Worm (Caenorhabditis elegans): Measurements from ENCODE around the gene F49F1.2.

Gene F49F1.2

DNA sequence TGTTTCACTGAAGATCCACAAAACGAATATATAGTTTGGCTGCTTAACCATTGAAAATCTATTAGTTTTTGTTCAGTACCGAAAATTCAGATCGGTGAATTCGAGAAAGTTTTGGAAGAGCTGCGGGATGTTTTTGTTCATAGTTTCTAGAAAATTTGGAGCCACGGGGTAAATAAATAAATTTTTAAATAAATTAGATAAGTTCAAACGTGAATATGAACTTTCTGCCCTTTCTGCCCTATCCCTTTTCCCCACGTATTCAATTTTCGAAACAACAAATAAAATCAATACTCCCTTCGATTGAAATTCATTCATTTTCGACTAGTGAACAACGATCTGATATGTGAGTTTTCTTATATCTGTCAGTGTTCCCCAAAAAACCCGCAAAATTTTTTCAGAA is 46.4 kb downstream of the F49F1.2 start, which contains the start of gene scrm-5:
scrm-5 (plus strand) TSS at position 301 of the 400 bp plus-strand sequence.
- TF ChIP-seq unc-55 (GFP tag; optimal IDR thresholded peaks at IDR 0.05): no peak
- no peak for TF ChIP-seq F13H6.1 (tag; optimal IDR thresholded peaks at IDR 0.05)
- TF ChIP-seq skn-1 (tag; optimal IDR thresholded peaks at IDR 0.05): no peak
- no peak for TF ChIP-seq mdl-1 (tag; optimal IDR thresholded peaks at IDR 0.05)
- no peak for TF ChIP-seq nhr-237 (tag; optimal IDR thresholded peaks at IDR 0.05)
- no peak for TF ChIP-seq lin-13 (GFP tag; optimal IDR thresholded peaks at IDR 0.05)
- TF ChIP-seq nhr-25 (tag; optimal IDR thresholded peaks at IDR 0.05): no peak

ce11 chrIV:4164392-4164791 is 48.6 kb downstream of the F49F1.2 start, which contains the start of gene scrm-8:
scrm-8 (plus strand) TSS chrIV:4164692.
- TF ChIP-seq elt-3 (tag; optimal IDR thresholded peaks at IDR 0.05) (no peak), mab-5 (tag; optimal IDR thresholded peaks at IDR 0.05) (no peak), sem-4 (tag; optimal IDR thresholded peaks at IDR 0.05) (no peak), nhr-12 (tag; optimal IDR thresholded peaks at IDR 0.05) (no peak)
